Fruit fly (Drosophila melanogaster): ENCODE data around the gene Las.

Gene Las

DNA sequence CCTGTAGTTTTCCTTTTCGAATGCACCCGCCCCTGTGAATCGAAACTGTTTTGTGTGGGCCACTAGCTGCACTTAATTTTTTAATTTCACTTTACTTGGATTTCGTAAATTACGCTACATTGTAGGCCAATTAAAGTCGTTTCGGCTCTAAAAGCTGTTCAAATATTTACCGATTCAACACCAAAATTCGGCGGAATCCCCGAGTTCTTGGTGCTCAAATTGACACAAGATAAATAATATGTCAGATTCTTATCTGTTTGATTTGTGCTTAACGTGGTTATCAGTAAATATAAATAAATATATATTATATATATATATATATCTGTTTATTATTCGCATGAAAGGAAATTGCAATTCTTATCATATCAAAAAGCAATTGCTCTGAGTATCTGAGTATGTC is 15.8 kb upstream of the Las start (continued):
- TF ChIP-seq kni (GFP tag; optimal IDR thresholded peaks at IDR 0.05) (no peak), btn (GFP tag; optimal IDR thresholded peaks at IDR 0.05) (no peak), Chrac-16 (GFP tag; optimal IDR thresholded peaks at IDR 0.05) (no peak), prd (optimal IDR thresholded peaks at IDR 0.05) (no peak), prd (GFP tag; IDR thresholded peaks at IDR 0.05) (no peak), CG17612 (GFP tag; IDR thresholded peaks at IDR 0.05) (no peak), CG4424 (GFP tag; optimal IDR thresholded peaks at IDR 0.05) (no peak), tna (GFP tag; IDR thresholded peaks at IDR 0.05; ENCODE audit: partially characterized antibody) (no peak), Nf-YC (tag; optimal IDR thresholded peaks at IDR 0.05) (no peak), slbo (GFP tag; IDR thresholded peaks at IDR 0.05) (no peak), CG6254 (GFP tag; optimal IDR thresholded peaks at IDR 0.05) (no peak), sisA (GFP tag; IDR thresholded peaks at IDR 0.05) (no peak), Fer1 (GFP tag; optimal IDR thresholded peaks at IDR 0.05) (peak; percentile 75), CG14667 (GFP tag; IDR thresholded peaks at IDR 0.05) (no peak), nerfin-2 (GFP tag; IDR thresholded peaks at IDR 0.05; ENCODE audit: partially characterized antibody) (no peak), CG1647 (GFP tag; optimal IDR thresholded peaks at IDR 0.05) (no peak), CG3847 (GFP tag; IDR thresholded peaks at IDR 0.05) (no peak), insv (GFP tag; optimal IDR thresholded peaks at IDR 0.05) (peak in 1 of 2 experiments; percentile 10), CG17361 (GFP tag; IDR thresholded peaks at IDR 0.05) (no peak), CG31441 (GFP tag; IDR thresholded peaks at IDR 0.05) (peak; percentile 25; the same call in 1 of the 2 replicates), luna (GFP tag; optimal IDR thresholded peaks at IDR 0.05) (no peak), pzg (GFP tag; optimal IDR thresholded peaks at IDR 0.05) (no peak), Hsf (GFP tag; optimal IDR thresholded peaks at IDR 0.05) (no peak), Fer2 (tag; optimal IDR thresholded peaks at IDR 0.05) (peak; percentile 28), CG32532 (GFP tag; IDR thresholded peaks at IDR 0.05) (no peak), vfl (GFP tag; optimal IDR thresholded peaks at IDR 0.05) (no peak), Xbp1 (GFP tag; optimal IDR thresholded peaks at IDR 0.05) (no peak), hb (GFP tag; IDR thresholded peaks at IDR 0.05; ENCODE audit: partially characterized antibody) (no peak), br (optimal IDR thresholded peaks at IDR 0.05) (no peak), Atf-2 (GFP tag; optimal IDR thresholded peaks at IDR 0.05) (no peak), CG6272 (GFP tag; IDR thresholded peaks at IDR 0.05) (no peak), Deaf1 (tag; optimal IDR thresholded peaks at IDR 0.05) (no peak), CG18619 (GFP tag; optimal IDR thresholded peaks at IDR 0.05) (peak; percentile 19), Dref (GFP tag; IDR thresholded peaks at IDR 0.05) (no peak), CG30431 (GFP tag; optimal IDR thresholded peaks at IDR 0.05) (no peak), ftz-f1 (GFP tag; optimal IDR thresholded peaks at IDR 0.05) (no peak), Ravus (GFP tag; IDR thresholded peaks at IDR 0.05) (no peak), gsb (GFP tag; IDR thresholded peaks at IDR 0.05) (no peak), CG7357 (GFP tag; IDR thresholded peaks at IDR 0.05) (no peak), aop (GFP tag; IDR thresholded peaks at IDR 0.05) (no peak), CG18011 (GFP tag; optimal IDR thresholded peaks at IDR 0.05) (no peak), YL-1 (GFP tag; optimal IDR thresholded peaks at IDR 0.05) (no peak), Ssrp (tag; optimal IDR thresholded peaks at IDR 0.05) (no peak), CG11560 (tag; IDR thresholded peaks at IDR 0.05) (no peak), CG13424 (tag; optimal IDR thresholded peaks at IDR 0.05) (peak; percentile 27), wek (GFP tag; optimal IDR thresholded peaks at IDR 0.05) (peak; percentile 51), CG14965 (GFP tag; optimal IDR thresholded peaks at IDR 0.05; ENCODE audit: borderline replicate concordance) (no peak), Meics (GFP tag; optimal IDR thresholded peaks at IDR 0.05) (peak; percentile 48), CG17912 (GFP tag; optimal IDR thresholded peaks at IDR 0.05) (peak; percentile 21), CG13123 (GFP tag; optimal IDR thresholded peaks at IDR 0.05) (no peak), ranshi (GFP tag; IDR thresholded peaks at IDR 0.05) (no peak), Drgx (GFP tag; IDR thresholded peaks at IDR 0.05) (no peak), dm (GFP tag; optimal IDR thresholded peaks at IDR 0.05) (no peak)

Data from whole organism, embryonic.